Worm (Caenorhabditis elegans) whole organism, late embryonic: ENCODE data around the gene clec-186.

Experiments used
- F13H6.1 ChIP-seq: sonication (generic microtip); optimal IDR thresholded peaks from 2 replicates; lab custom pipeline; 2016; ENCODE audit warnings: missing genetic modification characterization, missing compliant biosample characterization
- K02D7.2 ChIP-seq: sonication (generic microtip); optimal IDR thresholded peaks from 2 replicates; lab custom pipeline; 2017; ENCODE audit warnings: mild to moderate bottlenecking, missing genetic modification characterization, missing compliant biosample characterization
- K09A11.1 ChIP-seq: sonication (generic microtip); optimal IDR thresholded peaks from 2 replicates; lab custom pipeline; 2017; ENCODE audit warnings: antibody characterized with exemption, mild to moderate bottlenecking, missing genetic modification characterization, missing compliant biosample characterization; ENCODE audit not compliant: insufficient read depth
- T23F11.4 ChIP-seq: fragments of 200-800 bp; sonication (Bioruptor generic); optimal IDR thresholded peaks from 2 replicates; lab custom pipeline; 2018; ENCODE audit warnings: mild to moderate bottlenecking, missing genetic modification characterization, missing compliant biosample characterization
- Y22D7AL.16 ChIP-seq: sonication (generic microtip); optimal IDR thresholded peaks from 2 replicates; lab custom pipeline; 2016; ENCODE audit warnings: missing genetic modification characterization, missing compliant biosample characterization
- ama-1 ChIP-seq: fragments of 150-350 bp; optimal IDR thresholded peaks from 2 replicates; lab custom pipeline; 2014
- ceh-2 ChIP-seq: sonication (generic microtip); optimal IDR thresholded peaks from 2 replicates; lab custom pipeline; 2016; ENCODE audit warnings: missing genotype, missing genetic modification characterization, missing compliant biosample characterization
- ceh-22 ChIP-seq: sonication (generic microtip); optimal IDR thresholded peaks from 2 replicates; lab custom pipeline; 2017; ENCODE audit warnings: missing biosample characterization, missing genetic modification characterization
- ceh-24 ChIP-seq: sonication (generic microtip); optimal IDR thresholded peaks from 2 replicates; lab custom pipeline; 2016; ENCODE audit warnings: mild to moderate bottlenecking, missing genetic modification characterization, missing compliant biosample characterization
- ceh-31 ChIP-seq: sonication (generic microtip); optimal IDR thresholded peaks from 2 replicates; lab custom pipeline; 2016; ENCODE audit warnings: missing genetic modification characterization, missing compliant biosample characterization
- ceh-34 ChIP-seq: sonication (generic microtip); optimal IDR thresholded peaks from 2 replicates; lab custom pipeline; 2016; ENCODE audit warnings: mild to moderate bottlenecking, missing genetic modification characterization, missing compliant biosample characterization
- ceh-48 ChIP-seq: sonication (generic microtip); optimal IDR thresholded peaks from 2 replicates; lab custom pipeline; 2016; ENCODE audit warnings: missing genetic modification characterization, inconsistent platforms, missing compliant biosample characterization
- ceh-6 ChIP-seq: fragments of 200-800 bp; sonication (Bioruptor generic); optimal IDR thresholded peaks from 2 replicates; lab custom pipeline; 2018; ENCODE audit warnings: mild to moderate bottlenecking, missing genetic modification characterization, missing compliant biosample characterization
- ceh-9 ChIP-seq: sonication (generic microtip); optimal IDR thresholded peaks from 2 replicates; lab custom pipeline; 2016; ENCODE audit warnings: mild to moderate bottlenecking, missing genetic modification characterization, inconsistent platforms, missing compliant biosample characterization
- dmd-4 ChIP-seq: sonication (generic microtip); optimal IDR thresholded peaks from 2 replicates; lab custom pipeline; 2016; ENCODE audit warnings: borderline replicate concordance, missing genetic modification characterization, missing compliant biosample characterization
- elt-2 ChIP-seq: sonication (generic microtip); optimal IDR thresholded peaks from 2 replicates; lab custom pipeline; 2016; ENCODE audit warnings: missing genetic modification reagents, missing genetic modification characterization, missing compliant biosample characterization
- elt-4 ChIP-seq: sonication (generic microtip); optimal IDR thresholded peaks from 2 replicates; lab custom pipeline; 2016; ENCODE audit warnings: missing genetic modification characterization, missing compliant biosample characterization
- ets-4 ChIP-seq: sonication (generic microtip); optimal IDR thresholded peaks from 2 replicates; lab custom pipeline; 2016; ENCODE audit warnings: missing genetic modification characterization, missing compliant biosample characterization
- eyg-1 ChIP-seq: sonication (generic microtip); optimal IDR thresholded peaks from 2 replicates; lab custom pipeline; 2016; ENCODE audit warnings: missing genotype, missing genetic modification characterization, missing compliant biosample characterization
- fkh-6 ChIP-seq: sonication (generic microtip); optimal IDR thresholded peaks from 2 replicates; lab custom pipeline; 2016; ENCODE audit warnings: missing genetic modification characterization, missing compliant biosample characterization
- gmeb-2 ChIP-seq: sonication (generic microtip); optimal IDR thresholded peaks from 2 replicates; lab custom pipeline; 2016; ENCODE audit warnings: missing genetic modification characterization, inconsistent platforms, missing compliant biosample characterization
- hlh-13 ChIP-seq: fragments of 200-800 bp; sonication (Bioruptor generic); optimal IDR thresholded peaks from 2 replicates; lab custom pipeline; 2018; ENCODE audit warnings: mild to moderate bottlenecking, missing genetic modification characterization, missing compliant biosample characterization
- hlh-6 ChIP-seq: sonication (generic microtip); optimal IDR thresholded peaks from 2 replicates; lab custom pipeline; 2016; ENCODE audit warnings: missing genotype, missing genetic modification characterization, missing compliant biosample characterization
- hlh-8 ChIP-seq: sonication (generic microtip); optimal IDR thresholded peaks from 2 replicates; lab custom pipeline; 2016; ENCODE audit warnings: missing genotype, missing genetic modification characterization, missing compliant biosample characterization
- lim-6 ChIP-seq: sonication (generic microtip); optimal IDR thresholded peaks from 2 replicates; lab custom pipeline; 2016; ENCODE audit warnings: missing genetic modification characterization, missing compliant biosample characterization
- nfya-1 ChIP-seq: sonication (generic microtip); optimal IDR thresholded peaks from 2 replicates; lab custom pipeline; 2017; ENCODE audit warnings: missing genetic modification characterization, mild to moderate bottlenecking, missing compliant biosample characterization, antibody characterized with exemption, moderate library complexity
- nhr-232 ChIP-seq: sonication (generic microtip); optimal IDR thresholded peaks from 2 replicates; lab custom pipeline; 2016; ENCODE audit warnings: missing genetic modification characterization, missing compliant biosample characterization
- pat-9 ChIP-seq: fragments of 200-800 bp; sonication (Bioruptor generic); optimal IDR thresholded peaks from 2 replicates; lab custom pipeline; 2018; ENCODE audit warnings: mild to moderate bottlenecking, missing genetic modification characterization, moderate library complexity, missing compliant biosample characterization
- pax-1 ChIP-seq: fragments of 150-350 bp; optimal IDR thresholded peaks from 2 replicates; lab custom pipeline; 2014; ENCODE audit warnings: missing biosample characterization, missing genetic modification characterization
- pha-2 ChIP-seq: sonication (generic microtip); optimal IDR thresholded peaks from 2 replicates; lab custom pipeline; 2017; ENCODE audit warnings: mild to moderate bottlenecking, missing genetic modification characterization, missing compliant biosample characterization
- pqm-1 ChIP-seq: sonication (generic microtip); optimal IDR thresholded peaks from 2 replicates; lab custom pipeline; 2016; ENCODE audit warnings: missing genetic modification characterization, missing compliant biosample characterization
- pros-1 ChIP-seq: fragments of 150-350 bp; optimal IDR thresholded peaks from 2 replicates; lab custom pipeline; 2014; ENCODE audit warnings: missing biosample characterization, missing genetic modification reagents, missing genetic modification characterization
- sox-4 ChIP-seq: sonication (generic microtip); optimal IDR thresholded peaks from 2 replicates; lab custom pipeline; 2017; ENCODE audit warnings: mild to moderate bottlenecking, missing genetic modification characterization, inconsistent platforms, missing compliant biosample characterization
- syd-9 ChIP-seq: sonication (generic microtip); optimal IDR thresholded peaks from 2 replicates; lab custom pipeline; 2016; ENCODE audit warnings: mild to moderate bottlenecking, missing genetic modification characterization, moderate library complexity, missing compliant biosample characterization
- tbx-7 ChIP-seq: sonication (generic microtip); optimal IDR thresholded peaks from 2 replicates; lab custom pipeline; 2016; ENCODE audit warnings: missing genotype, missing genetic modification characterization, missing compliant biosample characterization
- ttx-3 ChIP-seq: sonication (generic microtip); optimal IDR thresholded peaks from 2 replicates; lab custom pipeline; 2016; ENCODE audit warnings: missing genetic modification reagents, missing genetic modification characterization, missing compliant biosample characterization
- unc-3 ChIP-seq, 2 experiments: fragments of 200-800 bp in 1 of 2; sonication (Bioruptor generic) in 1 of 2; sonication (generic microtip) in 1 of 2; conservative IDR thresholded peaks in 1 of 2; optimal IDR thresholded peaks in 1 of 2; 2 replicates each; pipeline versions ENCODE4 v1.3.6 to Lab custom; 2016 to 2022; ENCODE audit warnings: missing compliant biosample characterization in 2 of 2, missing genetic modification characterization in 2 of 2, missing genetic modification reagents in 1 of 2
- unc-42 ChIP-seq: sonication (generic microtip); optimal IDR thresholded peaks from 2 replicates; lab custom pipeline; 2016; ENCODE audit warnings: missing genotype, missing genetic modification characterization, missing compliant biosample characterization
- unc-55 ChIP-seq: sonication (generic microtip); optimal IDR thresholded peaks from 2 replicates; lab custom pipeline; 2017; ENCODE audit warnings: missing biosample characterization, missing genetic modification reagents, missing genetic modification characterization
- ztf-16 ChIP-seq: sonication (generic microtip); optimal IDR thresholded peaks from 2 replicates; lab custom pipeline; 2017; ENCODE audit warnings: missing genetic modification characterization, missing compliant biosample characterization

clec-186 gene

ce11 chrIV:12896371-12896882, 30.5 kb downstream of the clec-186 start, which contains the start of gene K08D8.7:
Gene K08D8.7 (plus strand): TSS chrIV:12896832.
- TF ChIP-seq elt-2 (tag; lab: Kevin White, UChicago) (no peak), pqm-1 (tag; lab: Kevin White, UChicago) (no peak), pha-2 (tag; lab: Kevin White, UChicago) (no peak), fkh-6 (no peak), ceh-24 (tag; lab: Kevin White, UChicago) (no peak), hlh-6 (no peak), Y22D7AL.16 (no peak)

ce11 chrIV:12897146-12897545, 31.2 kb downstream of the clec-186 start:
- TF ChIP-seq unc-42 (tag; lab: Kevin White, UChicago) (no peak), hlh-13 (no peak), eyg-1 (tag; lab: Kevin White, UChicago) (no peak), ttx-3 (no peak), nfya-1 (tag; lab: Kevin White, UChicago) (no peak), hlh-6 (no peak), pax-1 (tag; lab: Kevin White, UChicago) (no peak), T23F11.4 (GFP tag; lab: Kevin White, UChicago) (no peak), lim-6 (tag; lab: Kevin White, UChicago) (no peak)

DNA sequence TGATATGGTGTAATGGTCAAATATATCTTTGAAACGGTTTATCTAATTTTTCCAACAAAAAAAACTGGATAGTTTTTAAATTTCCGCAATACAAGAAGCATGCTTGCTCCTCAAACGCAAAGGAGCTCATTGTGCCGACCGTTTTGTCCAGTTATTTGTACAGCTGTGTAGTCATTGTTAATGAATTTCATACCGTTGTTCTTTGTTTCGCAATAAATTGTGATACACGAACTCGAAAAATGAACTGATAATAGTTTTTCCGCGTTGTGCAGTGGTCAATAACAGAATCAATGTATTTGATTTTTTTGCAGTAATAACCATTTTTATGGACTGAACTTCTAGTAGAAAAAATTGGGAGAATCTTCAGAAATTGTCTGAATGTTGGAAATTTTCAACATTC, 32.9 kb downstream of the clec-186 start:
- TF ChIP-seq nfya-1 (tag; lab: Kevin White, UChicago) (no peak), F13H6.1 (tag; lab: Kevin White, UChicago) (no peak), pat-9 (tag; lab: Kevin White, UChicago) (no peak), ceh-2 (tag; lab: Kevin White, UChicago) (no peak), dmd-4 (no peak), ets-4 (tag; lab: Kevin White, UChicago) (no peak), ceh-22 (tag; lab: Kevin White, UChicago) (no peak), ttx-3 (no peak), pqm-1 (tag; lab: Kevin White, UChicago) (no peak), ceh-31 (tag; lab: Kevin White, UChicago) (no peak), hlh-13 (no peak), K02D7.2 (no peak), ceh-48 (no peak), ama-1 (lab: Kevin White, UChicago) (no peak), ceh-6 (GFP tag; lab: Kevin White, UChicago) (no peak)

DNA sequence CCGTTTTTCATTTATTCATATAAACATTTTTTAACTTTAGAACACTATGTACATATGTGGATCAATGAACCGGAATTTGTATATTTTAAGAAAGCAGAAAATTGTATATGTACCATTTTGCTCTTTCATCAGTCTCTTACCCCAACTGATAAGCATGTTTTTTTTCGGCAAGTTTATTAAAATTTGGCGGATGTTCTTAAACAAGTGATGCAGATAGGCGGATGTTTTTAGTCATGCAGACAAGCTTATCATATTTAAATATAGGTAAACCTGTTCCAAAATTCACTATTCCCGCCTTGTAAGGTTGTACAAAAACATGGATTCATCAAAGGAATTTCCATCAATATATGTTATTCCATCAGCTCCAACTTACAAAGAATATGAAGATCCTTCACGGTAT, 33.5 kb downstream of the clec-186 start, which contains the start of gene K08D8.9:
K08D8.9 (plus strand) TSS at position 301 of the 400 bp plus-strand sequence.
- TF ChIP-seq dmd-4 (no peak), tbx-7 (tag; lab: Kevin White, UChicago) (no peak), hlh-8 (tag; lab: Kevin White, UChicago) (no peak), ceh-24 (tag; lab: Kevin White, UChicago) (no peak), nhr-232 (tag; lab: Kevin White, UChicago) (no peak), ztf-16 (tag; lab: Kevin White, UChicago) (no peak), unc-3 (GFP tag; conservative IDR thresholded peaks at IDR 0.05; lab: Robert Waterston, UW) (no peak), unc-3 (tag; optimal IDR thresholded peaks at IDR 0.05; lab: Kevin White, UChicago) (no peak), fkh-6 (no peak), pha-2 (tag; lab: Kevin White, UChicago) (no peak)

- TF ChIP-seq sox-4 (tag; lab: Kevin White, UChicago) = no peak
- no peak for TF ChIP-seq F13H6.1 (tag; lab: Kevin White, UChicago)
- TF ChIP-seq elt-4 (tag; lab: Kevin White, UChicago) = no peak
- TF ChIP-seq ceh-9 = no peak
- no peak for TF ChIP-seq pros-1 (tag; lab: Kevin White, UChicago)
- TF ChIP-seq gmeb-2 (tag; lab: Kevin White, UChicago) = no peak
- TF ChIP-seq pha-2 (tag; lab: Kevin White, UChicago) = no peak
- no peak for TF ChIP-seq ceh-34
- TF ChIP-seq nfya-1 (tag; lab: Kevin White, UChicago) = no peak
- no peak for TF ChIP-seq K09A11.1 (tag; lab: Kevin White, UChicago)
- TF ChIP-seq unc-55 (GFP tag; lab: Kevin White, UChicago) = no peak
- TF ChIP-seq syd-9 (tag; lab: Kevin White, UChicago) = no peak
- no peak for TF ChIP-seq ttx-3
- no peak for TF ChIP-seq hlh-6
These were observed 34.4 kb downstream of the clec-186 start, which contains the start of gene K08D8.10 for ce11 chrIV:12900267-12900666. Gene K08D8.10 (plus strand): TSS chrIV:12900567.
